Worm (Caenorhabditis elegans) whole organism, L4 larva: ENCODE measurements around the gene F56C9.10.

Experiments used
- T20F7.1 ChIP-seq: fragments of 200-800 bp; sonication (Bioruptor generic); optimal IDR thresholded peaks from 2 replicates; lab custom pipeline; 2018; ENCODE audit warnings: mild to moderate bottlenecking, missing genetic modification characterization, missing compliant biosample characterization
- ceh-82 ChIP-seq: sonication (generic microtip); optimal IDR thresholded peaks from 2 replicates; lab custom pipeline; 2017; ENCODE audit warnings: missing biosample characterization, missing genetic modification characterization
- egl-27 ChIP-seq: sonication (generic microtip); optimal IDR thresholded peaks from 3 replicates; lab custom pipeline; 2017; ENCODE audit warnings: missing biosample characterization, missing genetic modification reagents, missing genetic modification characterization
- lin-13 ChIP-seq: fragments of 150-350 bp; optimal IDR thresholded peaks from 2 replicates; lab custom pipeline; 2014; ENCODE audit warnings: missing biosample characterization, missing genetic modification reagents, missing genetic modification characterization
- lin-15B ChIP-seq: fragments of 150-350 bp; sonication (generic microtip); optimal IDR thresholded peaks from 3 replicates; lab custom pipeline; 2014; ENCODE audit warnings: missing biosample characterization, missing genetic modification characterization
- mdl-1 ChIP-seq, 2 experiments: fragments of 150-350 bp in 1 of 2; sonication (generic microtip) in 1 of 2; optimal IDR thresholded peaks; 2 replicates each; lab custom pipeline; 2014 to 2017; ENCODE audit warnings: missing biosample characterization in 2 of 2, missing genetic modification characterization in 2 of 2
- nhr-237 ChIP-seq: sonication (generic microtip); optimal IDR thresholded peaks from 2 replicates; lab custom pipeline; 2017; ENCODE audit warnings: missing biosample characterization, missing genetic modification characterization
- nhr-28 ChIP-seq: fragments of 150-350 bp; optimal IDR thresholded peaks from 2 replicates; lab custom pipeline; 2014; ENCODE audit warnings: missing biosample characterization, missing genetic modification characterization
- spr-3 ChIP-seq: fragments of 200-800 bp; sonication (Bioruptor generic); optimal IDR thresholded peaks from 2 replicates; lab custom pipeline; 2018; ENCODE audit warnings: mild to moderate bottlenecking, missing genetic modification characterization, missing compliant biosample characterization
- zag-1 ChIP-seq: fragments of 150-350 bp; optimal IDR thresholded peaks from 2 replicates; lab custom pipeline; 2014; ENCODE audit warnings: missing biosample characterization, missing genetic modification characterization
- ztf-11 ChIP-seq: fragments of 150-350 bp; optimal IDR thresholded peaks from 2 replicates; lab custom pipeline; 2014; ENCODE audit warnings: missing biosample characterization, missing genetic modification characterization

DNA sequence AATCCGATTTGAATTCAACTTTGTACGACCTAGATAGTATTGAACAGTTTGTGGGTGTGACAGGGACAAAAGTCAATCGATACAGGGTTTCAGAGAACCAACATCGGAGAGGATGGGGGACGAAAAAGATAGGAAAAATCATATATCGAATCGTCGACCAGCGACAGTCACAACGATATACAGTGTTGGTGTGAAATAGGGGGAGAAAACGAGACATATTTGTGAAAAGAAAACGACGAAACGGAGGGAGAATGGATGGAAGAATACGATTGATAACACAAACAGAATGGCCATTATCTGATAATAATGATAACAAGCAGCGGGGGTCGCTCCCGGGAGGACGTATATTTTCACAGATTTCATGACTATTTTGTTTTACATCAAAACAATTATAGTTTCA, 40.3 kb upstream of the F56C9.10 start:
- TF ChIP-seq mdl-1 (tag; optimal IDR thresholded peaks at IDR 0.05; lab: Kevin White, UChicago) = peak in 1 of 2 experiments; percentile 32
- no peak for TF ChIP-seq zag-1
- TF ChIP-seq lin-15B (tag; lab: Kevin White, UChicago) = no peak
- TF ChIP-seq ceh-82 = no peak
- TF ChIP-seq nhr-237 (tag; lab: Kevin White, UChicago) = no peak
- TF ChIP-seq egl-27 (tag; lab: Kevin White, UChicago) = no peak
- no peak for TF ChIP-seq T20F7.1 (GFP tag; lab: Kevin White, UChicago)
- TF ChIP-seq lin-13 (GFP tag; lab: Kevin White, UChicago) = no peak
- no peak for TF ChIP-seq spr-3
- peak; percentile 83 for TF ChIP-seq nhr-28 (tag; lab: Kevin White, UChicago)
- TF ChIP-seq ztf-11 = no peak
